Worm (Caenorhabditis elegans): ENCODE data around the gene slcr-46.2.

DNA sequence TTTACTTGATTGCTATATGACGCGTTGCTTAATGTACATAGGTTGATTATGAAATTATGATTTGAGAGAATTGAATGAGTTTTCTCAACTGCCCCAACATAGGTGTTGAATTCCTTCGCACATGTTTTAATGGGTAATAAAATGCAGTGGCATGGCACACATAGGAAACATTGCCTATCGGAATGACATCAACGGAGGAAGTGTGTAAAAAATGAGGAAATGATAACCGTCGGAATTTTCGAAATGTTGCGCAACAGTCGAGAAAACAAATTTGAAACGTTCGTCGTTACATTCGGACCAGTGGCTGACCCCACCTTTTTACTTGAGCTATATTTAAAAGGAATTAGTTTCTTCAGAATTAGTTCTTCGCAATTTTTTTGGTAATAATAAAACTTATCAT is 42.1 kb upstream of the slcr-46.2 start:
- TF ChIP-seq ZK546.5 (tag; optimal IDR thresholded peaks at IDR 0.05) (no peak), mdl-1 (tag; optimal IDR thresholded peaks at IDR 0.05) (no peak)

All from whole organism, L4 larva.